Worm (Caenorhabditis elegans): ENCODE data around the gene mam-7.

- TF ChIP-seq lin-40 (tag; optimal IDR thresholded peaks at IDR 0.05): no peak
- no peak for TF ChIP-seq snpc-4 (GFP tag; optimal IDR thresholded peaks at IDR 0.05)
- TF ChIP-seq snpc-4 (tag; optimal IDR thresholded peaks at IDR 0.05): no peak
- TF ChIP-seq lin-54 (GFP tag; optimal IDR thresholded peaks at IDR 0.05): no peak
- TF ChIP-seq bed-2 (GFP tag; IDR thresholded peaks at IDR 0.05): no peak
- TF ChIP-seq rpc-1 (optimal IDR thresholded peaks at IDR 0.05): no peak
- TF ChIP-seq rpc-1 (tag; optimal IDR thresholded peaks at IDR 0.05): no peak
- TF ChIP-seq ama-1 (optimal IDR thresholded peaks at IDR 0.05): no peak
- TF ChIP-seq ama-1 (GFP tag; optimal IDR thresholded peaks at IDR 0.05): no peak
- TF ChIP-seq unc-62 (GFP tag; optimal IDR thresholded peaks at IDR 0.05): no peak
- no peak for TF ChIP-seq Y56A3A.18 (GFP tag; IDR thresholded peaks at IDR 0.05)
- TF ChIP-seq B0035.1 (tag; optimal IDR thresholded peaks at IDR 0.05): no peak
- no peak for TF ChIP-seq him-1 (tag; optimal IDR thresholded peaks at IDR 0.05)
- TF ChIP-seq F57C9.4 (tag; optimal IDR thresholded peaks at IDR 0.05): no peak
- TF ChIP-seq hsf-1 (GFP tag; IDR thresholded peaks at IDR 0.05): no peak
- TF ChIP-seq ztf-28 (GFP tag; IDR thresholded peaks at IDR 0.05): no peak
Measured at ce11 chrIII:9903694-9904292, 10.8 kb downstream of the mam-7 start.
